Worm (Caenorhabditis elegans) whole organism, early embryonic: ENCODE results near the gene F14H3.15.

ENCODE experiments used
- F13C5.2 ChIP-seq: sonication (generic microtip); optimal IDR thresholded peaks from 2 replicates; lab custom pipeline; 2017; ENCODE audit warnings: mild to moderate bottlenecking, missing genetic modification characterization, inconsistent platforms, missing compliant biosample characterization
- aly-1 ChIP-seq: sonication (generic microtip); optimal IDR thresholded peaks from 2 replicates; lab custom pipeline; 2016; ENCODE audit warnings: missing genetic modification characterization, missing compliant biosample characterization
- ama-1 ChIP-seq: fragments of 150-350 bp; optimal IDR thresholded peaks from 2 replicates; lab custom pipeline; 2014
- ceh-13 ChIP-seq: fragments of 200-800 bp; sonication (Bioruptor generic); optimal IDR thresholded peaks from 2 replicates; lab custom pipeline; 2018; ENCODE audit warnings: mild to moderate bottlenecking, missing genetic modification characterization, missing compliant biosample characterization
- ceh-36 ChIP-seq: sonication (generic microtip); optimal IDR thresholded peaks from 2 replicates; lab custom pipeline; 2016; ENCODE audit warnings: missing genetic modification characterization, inconsistent platforms, missing compliant biosample characterization
- ets-7 ChIP-seq: sonication (generic microtip); optimal IDR thresholded peaks from 2 replicates; lab custom pipeline; 2016; ENCODE audit warnings: missing genotype, missing genetic modification characterization, missing compliant biosample characterization
- flt-1 ChIP-seq: fragments of 200-800 bp; sonication (Bioruptor generic); IDR thresholded peaks from 2 replicates; pipeline ENCODE4 v1.3.6; 2022; ENCODE audit warnings: missing genetic modification characterization, missing compliant biosample characterization
- hmbx-1 ChIP-seq: sonication (generic microtip); optimal IDR thresholded peaks from 2 replicates; lab custom pipeline; 2016; ENCODE audit warnings: mild to moderate bottlenecking, missing genetic modification characterization, missing compliant biosample characterization
- hnd-1 ChIP-seq: sonication (generic microtip); optimal IDR thresholded peaks from 2 replicates; lab custom pipeline; 2016; ENCODE audit warnings: missing genetic modification characterization, missing compliant biosample characterization
- pes-1 ChIP-seq: fragments of 200-800 bp; sonication (Bioruptor generic); IDR thresholded peaks from 2 replicates; pipeline ENCODE4 v1.3.6; 2022; ENCODE audit warnings: missing genetic modification reagents, missing genetic modification characterization, missing compliant biosample characterization
- scrt-1 ChIP-seq: fragments of 200-800 bp; sonication (Bioruptor generic); IDR thresholded peaks from 2 replicates; pipeline ENCODE4 v1.3.6; 2022; ENCODE audit warnings: missing genetic modification characterization, missing compliant biosample characterization
- tbx-11 ChIP-seq: fragments of 200-800 bp; sonication (Bioruptor generic); IDR thresholded peaks from 2 replicates; pipeline ENCODE4 v1.3.6; 2022; ENCODE audit warnings: missing genetic modification characterization, missing compliant biosample characterization
- tbx-37 ChIP-seq: fragments of 200-800 bp; sonication (Bioruptor generic); conservative IDR thresholded peaks from 2 replicates; pipeline ENCODE4 v1.3.6; 2022; ENCODE audit warnings: missing genetic modification reagents, missing genetic modification characterization, missing compliant biosample characterization

ce11 chrV:16073856-16074255 lies 13.8 kb upstream of the F14H3.15 start, which contains the start of gene srj-10:
- TF ChIP-seq F13C5.2 (tag; lab: Kevin White, UChicago) (no peak), pes-1 (GFP tag; lab: Robert Waterston, UW) (no peak), ets-7 (no peak), tbx-11 (GFP tag; lab: Robert Waterston, UW) (no peak), ceh-13 (GFP tag; lab: Kevin White, UChicago) (no peak), tbx-37 (GFP tag; lab: Robert Waterston, UW) (no peak), ama-1 (lab: Kevin White, UChicago) (no peak), aly-1 (tag; lab: Kevin White, UChicago) (no peak), flt-1 (GFP tag; lab: Robert Waterston, UW) (no peak), hnd-1 (tag; lab: Kevin White, UChicago) (no peak), ceh-36 (tag; lab: Kevin White, UChicago) (no peak), scrt-1 (GFP tag; lab: Robert Waterston, UW) (no peak), hmbx-1 (tag; lab: Kevin White, UChicago) (no peak)
